Worm (Caenorhabditis elegans): ENCODE results near the gene elks-1.

The elks-1 gene

ce11 chrIV:3294553-3295185 lies 55.2 kb downstream of the elks-1 start, which contains the start of gene W08E12.7 (continued):
- TF ChIP-seq mxl-2 (GFP tag; conservative IDR thresholded peaks at IDR 0.05) (0 out of 2 replicates have a peak, but pooled peaks have one; percentile 48), snpc-1.2 (GFP tag; IDR thresholded peaks at IDR 0.05) (0 out of 2 replicates have a peak, but pooled peaks have one; percentile 36), D1046.2 (GFP tag; IDR thresholded peaks at IDR 0.05) (peak; percentile 80; the same call in 1 of the 2 replicates), skn-1 (tag; optimal IDR thresholded peaks at IDR 0.05) (no peak), ZK546.5 (tag; optimal IDR thresholded peaks at IDR 0.05) (peak in 1 of 2 experiments; percentile 53), mdt-29 (GFP tag; IDR thresholded peaks at IDR 0.05) (peak; percentile 49; the same call in 1 of the 2 replicates), nhr-48 (tag; optimal IDR thresholded peaks at IDR 0.05) (peak; percentile 58), lin-13 (GFP tag; optimal IDR thresholded peaks at IDR 0.05) (peak; percentile 97), nhr-111 (GFP tag; optimal IDR thresholded peaks at IDR 0.05) (no peak), mes-2 (tag; optimal IDR thresholded peaks at IDR 0.05; ENCODE audit: poor library complexity, severe bottlenecking) (peak; percentile 96), nhr-11 (tag; optimal IDR thresholded peaks at IDR 0.05) (peak; percentile 95), ctbp-1 (GFP tag; IDR thresholded peaks at IDR 0.05) (peak; percentile 57; the same call in 1 of the 2 replicates), hif-1 (tag; optimal IDR thresholded peaks at IDR 0.05) (peak; percentile 27 to 87), ceh-32 (tag; optimal IDR thresholded peaks at IDR 0.05; ENCODE audit: poor library complexity) (no peak), daf-8 (GFP tag; IDR thresholded peaks at IDR 0.05) (no peak), fkh-10 (GFP tag; optimal IDR thresholded peaks at IDR 0.05) (peak; percentile 77), dpl-1 (GFP tag; optimal IDR thresholded peaks at IDR 0.05) (peak; percentile 92), spr-3 (GFP tag; optimal IDR thresholded peaks at IDR 0.05) (peak; percentile 32), nhr-6 (tag; optimal IDR thresholded peaks at IDR 0.05) (peak; percentile 92), lin-1 (GFP tag; IDR thresholded peaks at IDR 0.05) (no peak), arid-1 (GFP tag; conservative IDR thresholded peaks at IDR 0.05) (peak; percentile 74; the same call in 1 of the 2 replicates), lin-39 (tag; optimal IDR thresholded peaks at IDR 0.05) (no peak), ama-1 (optimal IDR thresholded peaks at IDR 0.05) (peak; percentile 77), dmd-9 (GFP tag; IDR thresholded peaks at IDR 0.05) (peak; percentile 80; the same call in 1 of the 2 replicates), duxl-1 (tag; optimal IDR thresholded peaks at IDR 0.05; ENCODE audit: poor library complexity) (peak; percentile 79), dmd-8 (GFP tag; IDR thresholded peaks at IDR 0.05) (no peak), zip-2 (tag; optimal IDR thresholded peaks at IDR 0.05) (peak; percentile 39), Y105C5A.15 (GFP tag; IDR thresholded peaks at IDR 0.05) (no peak), hmg-1.1 (GFP tag; IDR thresholded peaks at IDR 0.05) (peak; percentile 87), attf-4 (tag; optimal IDR thresholded peaks at IDR 0.05) (no peak), ceh-44 (GFP tag; IDR thresholded peaks at IDR 0.05) (peak; percentile 91), tra-1 (GFP tag; IDR thresholded peaks at IDR 0.05) (peak; percentile 64; the same call in 1 of the 2 replicates), ceh-20 (GFP tag; IDR thresholded peaks at IDR 0.05) (peak; percentile 69; the same call in 1 of the 2 replicates), madf-9 (GFP tag; conservative IDR thresholded peaks at IDR 0.05) (peak; percentile 74; the same call in 1 of the 2 replicates), daf-16 (GFP tag; optimal IDR thresholded peaks at IDR 0.05) (peak in 1 of 2 experiments; percentile 68), daf-16 (tag; optimal IDR thresholded peaks at IDR 0.05) (peak; percentile 93), rbr-2 (tag; optimal IDR thresholded peaks at IDR 0.05) (peak; percentile 91), zfp-3 (GFP tag; conservative IDR thresholded peaks at IDR 0.05) (peak; percentile 87), ceh-28 (tag; optimal IDR thresholded peaks at IDR 0.05) (peak; percentile 32), zfp-2 (tag; optimal IDR thresholded peaks at IDR 0.05) (peak; percentile 77), unc-130 (GFP tag; optimal IDR thresholded peaks at IDR 0.05) (peak; percentile 96), pha-4 (GFP tag; IDR thresholded peaks at IDR 0.05) (no peak), pha-4 (tag; optimal IDR thresholded peaks at IDR 0.05) (peak; percentile 99), zag-1 (tag; optimal IDR thresholded peaks at IDR 0.05) (no peak), R02D3.7 (tag; optimal IDR thresholded peaks at IDR 0.05) (peak; percentile 53)

Data from whole organism, L4 larva.